Worm (Caenorhabditis elegans) whole organism, early embryonic: ENCODE data around the gene cisd-1.

Experiments
- ama-1 ChIP-seq: fragments of 150-350 bp; optimal IDR thresholded peaks from 2 replicates; lab custom pipeline; 2014
- ceh-13 ChIP-seq: fragments of 200-800 bp; sonication (Bioruptor generic); optimal IDR thresholded peaks from 2 replicates; lab custom pipeline; 2018; ENCODE audit warnings: mild to moderate bottlenecking, missing genetic modification characterization, missing compliant biosample characterization
- ceh-36 ChIP-seq: sonication (generic microtip); optimal IDR thresholded peaks from 2 replicates; lab custom pipeline; 2016; ENCODE audit warnings: missing genetic modification characterization, inconsistent platforms, missing compliant biosample characterization
- flt-1 ChIP-seq: fragments of 200-800 bp; sonication (Bioruptor generic); IDR thresholded peaks from 2 replicates; pipeline ENCODE4 v1.3.6; 2022; ENCODE audit warnings: missing genetic modification characterization, missing compliant biosample characterization
- hmg-4 ChIP-seq: fragments of 200-800 bp; sonication (Bioruptor generic); optimal IDR thresholded peaks from 2 replicates; lab custom pipeline; 2018; ENCODE audit warnings: mild to moderate bottlenecking, missing genetic modification characterization, missing compliant biosample characterization
- hnd-1 ChIP-seq: sonication (generic microtip); optimal IDR thresholded peaks from 2 replicates; lab custom pipeline; 2016; ENCODE audit warnings: missing genetic modification characterization, missing compliant biosample characterization
- pes-1 ChIP-seq: fragments of 200-800 bp; sonication (Bioruptor generic); IDR thresholded peaks from 2 replicates; pipeline ENCODE4 v1.3.6; 2022; ENCODE audit warnings: missing genetic modification reagents, missing genetic modification characterization, missing compliant biosample characterization
- scrt-1 ChIP-seq: fragments of 200-800 bp; sonication (Bioruptor generic); IDR thresholded peaks from 2 replicates; pipeline ENCODE4 v1.3.6; 2022; ENCODE audit warnings: missing genetic modification characterization, missing compliant biosample characterization
- sea-1 ChIP-seq: fragments of 200-800 bp; sonication (Bioruptor generic); conservative IDR thresholded peaks from 2 replicates; pipeline ENCODE4 v1.3.6; 2022; ENCODE audit warnings: missing genetic modification characterization, missing compliant biosample characterization
- tbx-11 ChIP-seq: fragments of 200-800 bp; sonication (Bioruptor generic); IDR thresholded peaks from 2 replicates; pipeline ENCODE4 v1.3.6; 2022; ENCODE audit warnings: missing genetic modification characterization, missing compliant biosample characterization
- tbx-37 ChIP-seq: fragments of 200-800 bp; sonication (Bioruptor generic); conservative IDR thresholded peaks from 2 replicates; pipeline ENCODE4 v1.3.6; 2022; ENCODE audit warnings: missing genetic modification reagents, missing genetic modification characterization, missing compliant biosample characterization
- tra-4 ChIP-seq: sonication (generic microtip); optimal IDR thresholded peaks from 2 replicates; lab custom pipeline; 2017; ENCODE audit warnings: missing genetic modification characterization, missing compliant biosample characterization

- no peak for TF ChIP-seq ama-1 (lab: Kevin White, UChicago)
- no peak for TF ChIP-seq hmg-4 (GFP tag; lab: Kevin White, UChicago)
- TF ChIP-seq hnd-1, result no peak
- no peak for TF ChIP-seq tbx-37 (GFP tag; lab: Robert Waterston, UW)
- TF ChIP-seq sea-1 (GFP tag; lab: Robert Waterston, UW), result no peak
- no peak for TF ChIP-seq tra-4 (tag; lab: Kevin White, UChicago)
- no peak for TF ChIP-seq flt-1 (GFP tag; lab: Robert Waterston, UW)
- no peak for TF ChIP-seq tbx-11 (GFP tag; lab: Robert Waterston, UW)
- TF ChIP-seq pes-1 (GFP tag; lab: Robert Waterston, UW), result no peak
- no peak for TF ChIP-seq scrt-1 (GFP tag; lab: Robert Waterston, UW)
- TF ChIP-seq ceh-36, result no peak
- TF ChIP-seq ceh-13 (GFP tag; lab: Kevin White, UChicago), result no peak
Measured at ce11 chrII:11512921-11513320, 43.5 kb upstream of the cisd-1 start.
